Worm (Caenorhabditis elegans): ENCODE results near the gene Y53G8B.2.

DNA sequence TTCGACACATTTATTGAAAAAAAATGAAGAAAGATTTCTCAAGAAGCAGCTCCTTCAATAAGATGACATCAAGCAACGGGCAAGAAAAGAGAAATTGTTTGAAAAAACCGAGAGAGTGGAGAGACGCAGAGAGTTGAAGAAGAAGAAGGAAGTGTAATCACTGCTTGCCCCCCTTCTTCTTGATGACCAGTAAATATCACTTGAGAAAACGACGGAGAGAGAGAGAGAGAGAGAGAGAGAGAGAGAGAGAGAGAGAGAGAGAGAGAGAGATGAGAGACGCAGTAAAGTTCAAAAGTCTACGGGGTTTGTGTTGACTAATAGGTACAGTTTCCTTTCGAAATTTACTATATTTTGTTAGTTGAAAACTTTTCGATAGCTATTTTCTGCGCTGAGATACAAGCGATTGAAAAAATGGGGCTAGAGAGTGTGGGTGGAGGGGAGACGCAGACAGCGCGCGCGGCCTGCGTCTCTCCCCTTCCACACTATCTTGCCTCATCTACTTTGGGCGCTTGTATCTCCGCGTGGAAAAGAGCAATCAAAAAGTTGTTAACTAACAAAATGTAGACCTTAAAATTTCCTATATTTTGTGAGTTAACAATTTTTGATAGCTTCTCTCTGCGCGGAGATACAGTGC, 37.8 kb downstream of the Y53G8B.2 start:
- no peak for TF ChIP-seq F13C5.2 (tag; optimal IDR thresholded peaks at IDR 0.05)
- TF ChIP-seq sea-1 (GFP tag; conservative IDR thresholded peaks at IDR 0.05) = no peak
- TF ChIP-seq ama-1 (optimal IDR thresholded peaks at IDR 0.05) = no peak
- no peak for TF ChIP-seq aly-1 (tag; optimal IDR thresholded peaks at IDR 0.05)

Data from whole organism, early embryonic.